Fruit fly (Drosophila melanogaster) whole organism, embryonic: ENCODE measurements around the gene CG3091.
A peak's percentile ranks its signal among the peaks of the same experiment; 100 is the strongest.

ENCODE experiments used
- CG10147 ChIP-seq: fragments of 200-800 bp; sonication (Bioruptor generic); optimal IDR thresholded peaks from 2 replicates; lab custom pipeline; 2019; ENCODE audit warnings: missing biosample characterization, mild to moderate bottlenecking, missing genetic modification characterization, moderate library complexity
- CG10209 ChIP-seq: fragments of 200-800 bp; sonication (Bioruptor generic); optimal IDR thresholded peaks from 3 replicates; lab custom pipeline; 2017; ENCODE audit warnings: missing biosample characterization, mild to moderate bottlenecking, missing genetic modification characterization, missing genetic modification reagents
- CG10462 ChIP-seq: fragments of 200-800 bp; sonication (Bioruptor generic); optimal IDR thresholded peaks from 2 replicates; lab custom pipeline; 2016; ENCODE audit warnings: missing biosample characterization, missing genetic modification characterization
- CG1233 ChIP-seq: fragments of 200-800 bp; sonication (Bioruptor generic); optimal IDR thresholded peaks from 4 replicates; lab custom pipeline; 2018; ENCODE audit warnings: missing biosample characterization, mild to moderate bottlenecking, missing genetic modification characterization
- CG14667 ChIP-seq: fragments of 200-800 bp; sonication (Bioruptor generic); IDR thresholded peaks from 2 replicates; pipeline ENCODE4 v1.3.6; 2022; ENCODE audit warnings: missing biosample characterization, missing genetic modification characterization
- CG15514 ChIP-seq: fragments of 200-800 bp; sonication (Bioruptor generic); optimal IDR thresholded peaks from 3 replicates; lab custom pipeline; 2017; ENCODE audit warnings: missing biosample characterization, missing genetic modification characterization, mild to moderate bottlenecking, moderate library complexity, missing genetic modification reagents
- CG17612 ChIP-seq: fragments of 200-800 bp; sonication (Bioruptor generic); IDR thresholded peaks from 2 replicates; pipeline ENCODE4 v1.3.6; 2022; ENCODE audit warnings: missing biosample characterization, missing genetic modification characterization
- CG18764 ChIP-seq: fragments of 200-800 bp; sonication (Bioruptor generic); optimal IDR thresholded peaks from 3 replicates; lab custom pipeline; 2016; ENCODE audit warnings: missing biosample characterization, missing genetic modification characterization
- CG2199 ChIP-seq: fragments of 200-800 bp; sonication (Bioruptor generic); IDR thresholded peaks from 3 replicates; pipeline ENCODE4 v1.3.6; 2022; ENCODE audit warnings: missing biosample characterization, missing genetic modification characterization
- CG3407 ChIP-seq: fragments of 200-800 bp; sonication (Bioruptor generic); optimal IDR thresholded peaks from 2 replicates; lab custom pipeline; 2018; ENCODE audit warnings: missing biosample characterization, mild to moderate bottlenecking, missing genetic modification characterization
- CG42726 ChIP-seq: fragments of 200-800 bp; sonication (Bioruptor generic); IDR thresholded peaks from 2 replicates; pipeline ENCODE4 v1.3.6; 2022; ENCODE audit warnings: missing biosample characterization, missing genetic modification characterization; ENCODE audit not compliant: partially characterized antibody
- CG4328 ChIP-seq: fragments of 200-800 bp; sonication (Bioruptor generic); optimal IDR thresholded peaks from 3 replicates; lab custom pipeline; 2017; ENCODE audit warnings: missing biosample characterization, missing genetic modification reagents, missing genetic modification characterization
- CG4360 ChIP-seq: fragments of 200-800 bp; sonication (Bioruptor generic); IDR thresholded peaks from 2 replicates; pipeline ENCODE4 v1.3.6; 2022; ENCODE audit warnings: missing biosample characterization, missing genetic modification characterization
- CG5245 ChIP-seq: fragments of 200-800 bp; sonication (Bioruptor generic); optimal IDR thresholded peaks from 3 replicates; lab custom pipeline; 2016; ENCODE audit warnings: missing biosample characterization, missing genetic modification characterization
- CG8478 ChIP-seq: fragments of >200 bp; optimal IDR thresholded peaks from 2 replicates; lab custom pipeline; 2018
- CG8765 ChIP-seq: fragments of 200-800 bp; sonication (Bioruptor generic); IDR thresholded peaks from 2 replicates; pipeline ENCODE4 v1.3.6; 2022; ENCODE audit warnings: missing biosample characterization, missing genetic modification characterization
- CG8944 ChIP-seq: fragments of 200-800 bp; sonication (Bioruptor generic); optimal IDR thresholded peaks from 3 replicates; lab custom pipeline; 2016; ENCODE audit warnings: missing biosample characterization, missing genetic modification characterization
- CoRest ChIP-seq: fragments of 200-800 bp; sonication (Bioruptor generic); optimal IDR thresholded peaks from 3 replicates; lab custom pipeline; 2018; ENCODE audit warnings: missing biosample characterization, mild to moderate bottlenecking, missing genetic modification characterization, moderate library complexity
- Doc2 ChIP-seq: fragments of 200-800 bp; sonication (Bioruptor generic); IDR thresholded peaks from 2 replicates; pipeline ENCODE4 v1.3.6; 2022; ENCODE audit warnings: missing biosample characterization, missing genetic modification characterization
- Dp ChIP-seq: fragments of 200-800 bp; sonication (Bioruptor generic); optimal IDR thresholded peaks from 2 replicates; lab custom pipeline; 2018; ENCODE audit warnings: missing biosample characterization, mild to moderate bottlenecking, missing genetic modification characterization, moderate library complexity
- E2f1 ChIP-seq: fragments of 200-800 bp; sonication (Bioruptor generic); IDR thresholded peaks from 2 replicates; pipeline ENCODE4 v1.3.6; 2022; ENCODE audit warnings: missing biosample characterization, missing genetic modification characterization
- Eip74EF ChIP-seq, 2 experiments: fragments of 200-800 bp in 1 of 2; fragments of >200 bp in 1 of 2; sonication (Bioruptor generic) in 1 of 2; optimal IDR thresholded peaks; 2 replicates each; lab custom pipeline; 2017 to 2019; ENCODE audit warnings: missing biosample characterization in 2 of 2, missing genetic modification characterization in 2 of 2, mild to moderate bottlenecking in 1 of 2, moderate library complexity in 1 of 2
- H2.0 ChIP-seq: fragments of 200-800 bp; sonication (Bioruptor generic); IDR thresholded peaks from 2 replicates; pipeline ENCODE4 v1.3.6; 2022; ENCODE audit warnings: missing biosample characterization, missing genetic modification characterization
- Hmr ChIP-seq: fragments of 200-800 bp; sonication (Bioruptor generic); optimal IDR thresholded peaks from 3 replicates; lab custom pipeline; 2017; ENCODE audit warnings: mild to moderate bottlenecking, missing biosample characterization, missing genetic modification reagents, missing genetic modification characterization
- NfI ChIP-seq: fragments of 200-800 bp; sonication (Bioruptor generic); optimal IDR thresholded peaks from 3 replicates; lab custom pipeline; 2018; ENCODE audit warnings: missing biosample characterization, mild to moderate bottlenecking, missing genetic modification characterization, moderate library complexity
- Oaz ChIP-seq: fragments of 200-800 bp; sonication (Bioruptor generic); IDR thresholded peaks from 2 replicates; pipeline ENCODE4 v1.3.6; 2022; ENCODE audit warnings: missing biosample characterization, missing genetic modification characterization
- Six4 ChIP-seq: fragments of 200-800 bp; sonication (Bioruptor generic); optimal IDR thresholded peaks from 2 replicates; lab custom pipeline; 2016; ENCODE audit warnings: missing biosample characterization, missing genetic modification characterization
- Sox100B ChIP-seq: fragments of 200-800 bp; sonication (Bioruptor generic); optimal IDR thresholded peaks from 3 replicates; lab custom pipeline; 2018; ENCODE audit warnings: missing biosample characterization, mild to moderate bottlenecking, missing genetic modification characterization
- Sry-β ChIP-seq: fragments of 200-800 bp; sonication (Bioruptor generic); optimal IDR thresholded peaks from 2 replicates; lab custom pipeline; 2018; ENCODE audit warnings: missing biosample characterization, mild to moderate bottlenecking, missing genetic modification characterization, moderate library complexity
- Stat92E ChIP-seq, 3 experiments: fragments of >200 bp in 2 of 3; fragments of 200-800 bp in 1 of 3; sonication (Bioruptor generic) in 1 of 3; optimal IDR thresholded peaks; 2 replicates each; lab custom pipeline; 2017 to 2019; ENCODE audit warnings: missing biosample characterization in 3 of 3, missing genetic modification characterization in 3 of 3, mild to moderate bottlenecking in 1 of 3, moderate library complexity in 1 of 3
- amos ChIP-seq: fragments of 200-800 bp; sonication (Bioruptor generic); IDR thresholded peaks from 2 replicates; pipeline ENCODE4 v1.3.6; 2022; ENCODE audit warnings: missing biosample characterization, missing genetic modification characterization; ENCODE audit not compliant: partially characterized antibody
- ash1 ChIP-seq: fragments of 200-800 bp; sonication (Bioruptor generic); optimal IDR thresholded peaks from 2 replicates; lab custom pipeline; 2018; ENCODE audit warnings: missing biosample characterization, mild to moderate bottlenecking, missing genetic modification characterization
- bbx ChIP-seq: fragments of 200-800 bp; sonication (Bioruptor generic); IDR thresholded peaks from 2 replicates; pipeline ENCODE4 v1.3.6; 2022; ENCODE audit warnings: missing biosample characterization, missing genetic modification characterization; ENCODE audit not compliant: partially characterized antibody
- bigmax ChIP-seq: fragments of 200-800 bp; sonication (Bioruptor generic); optimal IDR thresholded peaks from 2 replicates; lab custom pipeline; 2018; ENCODE audit warnings: missing biosample characterization, mild to moderate bottlenecking, missing genetic modification characterization
- bsh ChIP-seq, 2 experiments: fragments of 200-800 bp; sonication (Bioruptor generic); optimal IDR thresholded peaks; 2 replicates each; lab custom pipeline; 2017 to 2018; ENCODE audit warnings: mild to moderate bottlenecking in 2 of 2, missing biosample characterization in 2 of 2, missing genetic modification characterization in 2 of 2, moderate library complexity in 1 of 2
- corto ChIP-seq: fragments of 200-800 bp; sonication (Bioruptor generic); optimal IDR thresholded peaks from 2 replicates; lab custom pipeline; 2016; ENCODE audit warnings: missing biosample characterization, mild to moderate bottlenecking, missing genetic modification characterization, moderate library complexity
- fru ChIP-seq: fragments of >200 bp; optimal IDR thresholded peaks from 2 replicates; lab custom pipeline; 2017
- fu2 ChIP-seq: fragments of 200-800 bp; sonication (Bioruptor generic); optimal IDR thresholded peaks from 2 replicates; lab custom pipeline; 2016; ENCODE audit warnings: missing biosample characterization, missing genetic modification characterization
- hb ChIP-seq: fragments of 200-800 bp; sonication (Bioruptor generic); IDR thresholded peaks from 3 replicates; pipeline ENCODE4 v1.3.6; 2022; ENCODE audit warnings: missing biosample characterization, missing genetic modification characterization; ENCODE audit not compliant: partially characterized antibody
- hbn ChIP-seq: fragments of 200-800 bp; sonication (Bioruptor generic); IDR thresholded peaks from 2 replicates; pipeline ENCODE4 v1.3.6; 2022; ENCODE audit warnings: missing biosample characterization, missing genetic modification characterization; ENCODE audit not compliant: partially characterized antibody
- hth ChIP-seq: fragments of >200 bp; optimal IDR thresholded peaks from 2 replicates; lab custom pipeline; 2017; ENCODE audit warnings: inconsistent platforms
- ind ChIP-seq: fragments of 200-800 bp; sonication (Bioruptor generic); optimal IDR thresholded peaks from 3 replicates; lab custom pipeline; 2016; ENCODE audit warnings: missing biosample characterization, missing genetic modification characterization
- mam ChIP-seq: fragments of 200-800 bp; sonication (Bioruptor generic); optimal IDR thresholded peaks from 3 replicates; lab custom pipeline; 2016; ENCODE audit warnings: missing biosample characterization, missing genetic modification characterization
- mirr ChIP-seq: fragments of 200-800 bp; sonication (Bioruptor generic); optimal IDR thresholded peaks from 3 replicates; lab custom pipeline; 2018; ENCODE audit warnings: missing biosample characterization, mild to moderate bottlenecking, missing genetic modification characterization
- nerfin-1 ChIP-seq: fragments of 200-800 bp; sonication (Bioruptor generic); optimal IDR thresholded peaks from 3 replicates; lab custom pipeline; 2019; ENCODE audit warnings: missing biosample characterization, mild to moderate bottlenecking, missing genetic modification characterization, moderate library complexity
- peb ChIP-seq: fragments of 200-800 bp; sonication (Bioruptor generic); IDR thresholded peaks from 2 replicates; pipeline ENCODE4 v1.3.6; 2022; ENCODE audit warnings: missing biosample characterization, missing genetic modification characterization
- sd ChIP-seq: fragments of 200-800 bp; sonication (Bioruptor generic); optimal IDR thresholded peaks from 3 replicates; lab custom pipeline; 2018; ENCODE audit warnings: missing biosample characterization, mild to moderate bottlenecking, missing genetic modification characterization, moderate library complexity
- sima ChIP-seq: fragments of 200-800 bp; sonication (Bioruptor generic); optimal IDR thresholded peaks from 2 replicates; lab custom pipeline; 2016; ENCODE audit warnings: missing biosample characterization, missing genetic modification characterization

The CG3091 gene

DNA sequence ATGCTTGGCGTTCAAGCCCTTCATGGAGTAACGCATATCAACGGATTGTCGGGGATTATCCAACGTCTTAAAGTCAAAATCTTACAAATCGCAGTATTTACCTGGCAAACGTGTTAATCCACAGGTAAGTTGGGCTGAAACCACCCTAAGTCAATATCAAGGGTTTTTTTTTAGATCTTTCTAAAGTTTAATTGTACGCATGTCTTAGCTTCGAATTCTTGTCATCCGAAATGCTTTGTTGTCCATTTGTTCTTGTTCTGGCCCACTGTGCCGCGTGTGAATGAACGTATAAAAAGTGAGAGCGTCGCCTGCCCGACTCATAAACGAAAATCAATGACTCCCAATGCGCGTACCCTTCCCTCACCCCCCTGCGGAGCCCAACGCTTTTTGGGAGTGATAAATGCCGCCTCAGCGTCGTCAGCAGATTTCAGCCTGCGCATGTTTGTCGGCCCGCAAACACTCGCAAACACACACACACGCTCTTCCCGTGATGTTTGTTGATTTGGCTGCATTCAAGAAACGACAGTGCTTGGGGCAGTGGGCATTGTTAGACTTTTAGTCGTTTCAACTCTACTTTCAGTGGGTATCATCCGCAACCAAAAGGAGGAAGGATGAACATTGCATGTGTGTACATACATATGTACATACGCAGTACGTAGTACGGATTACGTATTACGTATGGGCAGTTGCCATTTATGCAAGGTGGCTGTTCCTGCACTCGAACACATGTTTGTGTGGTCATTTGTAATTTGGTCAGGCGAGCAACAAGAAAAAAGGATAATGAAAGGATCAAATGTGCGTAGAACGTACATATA, 42.4 kb upstream of the CG3091 start (continued):
- TF ChIP-seq Doc2 (GFP tag; lab: Robert Waterston, UW) (peak; percentile 55; the same call in 1 of the 2 replicates), CG4328 (GFP tag; lab: Kevin White, UChicago) (peak; percentile 87), CG17612 (GFP tag; lab: Robert Waterston, UW) (peak; percentile 41; the same call in 1 of the 2 replicates), Hmr (GFP tag; lab: Kevin White, UChicago) (peak; percentile 96), H2.0 (GFP tag; lab: Robert Waterston, UW) (peak; percentile 77), CG10209 (GFP tag; lab: Kevin White, UChicago) (peak; percentile 96), Oaz (GFP tag; lab: Robert Waterston, UW) (peak; percentile 51), CG15514 (GFP tag; lab: Kevin White, UChicago) (peak; percentile 74), CG14667 (peak; percentile 71), CG1233 (peak; percentile 91), Six4 (peak; percentile 93), hth (lab: Kevin White, UChicago) (no peak), hb (GFP tag; lab: Robert Waterston, UW) (no peak), bbx (no peak), CG42726 (GFP tag; lab: Robert Waterston, UW) (no peak), CG3407 (peak; percentile 86), bigmax (no peak), mirr (peak; percentile 34), mam (GFP tag; lab: Kevin White, UChicago) (peak; percentile 93), CG2199 (GFP tag; lab: Robert Waterston, UW) (no peak), Eip74EF (GFP tag; optimal IDR thresholded peaks at IDR 0.05; lab: Kevin White, UChicago) (peak in 1 of 2 experiments; percentile 94), CG8944 (GFP tag; lab: Kevin White, UChicago) (peak; percentile 95), CG10462 (peak; percentile 92), sd (tag; lab: Kevin White, UChicago) (peak; percentile 81), ash1 (GFP tag; lab: Kevin White, UChicago) (no peak), fru (no peak), Sox100B (GFP tag; lab: Kevin White, UChicago) (peak; percentile 97), fu2 (peak; percentile 93), sima (GFP tag; lab: Kevin White, UChicago) (peak; percentile 78), CG4360 (GFP tag; lab: Robert Waterston, UW) (no peak), CG8765 (GFP tag; lab: Robert Waterston, UW) (peak; percentile 41; the same call in 1 of the 2 replicates), corto (GFP tag; lab: Kevin White, UChicago) (no peak), Sry-β (GFP tag; lab: Kevin White, UChicago) (peak; percentile 63), hbn (GFP tag; lab: Robert Waterston, UW) (no peak), nerfin-1 (tag; lab: Kevin White, UChicago) (peak; percentile 93), CG5245 (GFP tag; lab: Kevin White, UChicago) (peak; percentile 76), ind (GFP tag; lab: Kevin White, UChicago) (peak; percentile 93), CG8478 (no peak), CoRest (tag; lab: Kevin White, UChicago) (peak; percentile 97), Dp (no peak), amos (GFP tag; lab: Robert Waterston, UW) (peak; percentile 16; the same call in 1 of the 2 replicates), bsh (GFP tag; optimal IDR thresholded peaks at IDR 0.05; lab: Kevin White, UChicago) (peak; percentile 90 to 91), NfI (GFP tag; lab: Kevin White, UChicago) (peak; percentile 89), Stat92E (GFP tag; optimal IDR thresholded peaks at IDR 0.05; lab: Kevin White, UChicago) (peak in 1 of 3 experiments; percentile 82), E2f1 (peak; percentile 64; the same call in 1 of the 2 replicates), CG18764 (GFP tag; lab: Kevin White, UChicago) (peak; percentile 86), peb (GFP tag; lab: Robert Waterston, UW) (no peak), CG10147 (GFP tag; lab: Kevin White, UChicago) (peak; percentile 91)
